Worm (Caenorhabditis elegans) whole organism, L4 larva: ENCODE data around the gene ZK180.7.
A peak's percentile ranks its signal among the peaks of the same experiment; 100 is the strongest.

Experiments used
- F44E2.7 ChIP-seq: fragments of 200-800 bp; sonication (Bioruptor generic); IDR thresholded peaks from 2 replicates; pipeline ENCODE4 v2.1.2; 2022; ENCODE audit warnings: missing genetic modification characterization, missing compliant biosample characterization
- T26A8.4 ChIP-seq: fragments of 200-800 bp; sonication (Bioruptor generic); IDR thresholded peaks from 2 replicates; pipeline ENCODE4 v1.3.6; 2022; ENCODE audit warnings: missing genetic modification characterization, missing compliant biosample characterization
- Y48G9A.11 ChIP-seq: fragments of 200-800 bp; sonication (Bioruptor generic); IDR thresholded peaks from 2 replicates; pipeline ENCODE4 v1.3.6; 2022; ENCODE audit warnings: missing genetic modification reagents, missing genetic modification characterization, missing compliant biosample characterization
- Y5F2A.4 ChIP-seq: fragments of 200-800 bp; sonication (Bioruptor generic); optimal IDR thresholded peaks from 2 replicates; lab custom pipeline; 2018; ENCODE audit warnings: mild to moderate bottlenecking, missing genetic modification characterization, missing compliant biosample characterization
- ZK337.2 ChIP-seq: fragments of 200-800 bp; sonication (Bioruptor generic); IDR thresholded peaks from 2 replicates; pipeline ENCODE4 v1.3.6; 2022; ENCODE audit warnings: missing genetic modification reagents, missing genetic modification characterization, missing compliant biosample characterization
- ZK546.5 ChIP-seq, 2 experiments: sonication (generic microtip); optimal IDR thresholded peaks; 2 replicates each; lab custom pipeline; 2017; ENCODE audit warnings: missing biosample characterization in 2 of 2, missing genetic modification characterization in 2 of 2
- aha-1 ChIP-seq: fragments of 150-350 bp; peaks from one replicate; lab custom pipeline; 2014; ENCODE audit warnings: missing biosample characterization, missing genetic modification characterization
- aly-2 ChIP-seq: sonication (generic microtip); optimal IDR thresholded peaks from 2 replicates; lab custom pipeline; 2018; ENCODE audit warnings: missing biosample characterization, missing genetic modification characterization
- ceh-20 ChIP-seq: fragments of 200-800 bp; sonication (Bioruptor generic); IDR thresholded peaks from 2 replicates; pipeline ENCODE4 v1.3.6; 2022; ENCODE audit warnings: missing genetic modification reagents, missing genetic modification characterization, missing compliant biosample characterization
- ceh-28 ChIP-seq: fragments of 150-350 bp; optimal IDR thresholded peaks from 2 replicates; lab custom pipeline; 2014; ENCODE audit warnings: missing biosample characterization, missing genetic modification reagents, missing genetic modification characterization
- ceh-44 ChIP-seq: fragments of 200-800 bp; sonication (Bioruptor generic); IDR thresholded peaks from 2 replicates; pipeline ENCODE4 v1.3.6; 2022; ENCODE audit warnings: missing genetic modification reagents, missing genetic modification characterization, missing compliant biosample characterization
- daf-12 ChIP-seq: fragments of 150-350 bp; optimal IDR thresholded peaks from 2 replicates; lab custom pipeline; 2014; ENCODE audit warnings: missing biosample characterization, missing genetic modification reagents, missing genetic modification characterization
- daf-16 ChIP-seq, 3 experiments: sonication (generic microtip); optimal IDR thresholded peaks; 2 replicates each; lab custom pipeline; 2016 to 2017; ENCODE audit warnings: missing genetic modification characterization in 3 of 3, missing genetic modification reagents in 3 of 3, mild to moderate bottlenecking in 2 of 3, missing compliant biosample characterization in 2 of 3, missing biosample characterization in 1 of 3, moderate library complexity in 1 of 3
- dmd-6 ChIP-seq: fragments of 200-800 bp; sonication (Bioruptor generic); IDR thresholded peaks from 2 replicates; pipeline ENCODE4 v1.3.6; 2022; ENCODE audit warnings: missing genetic modification reagents, missing genetic modification characterization, missing compliant biosample characterization
- dmd-9 ChIP-seq: fragments of 200-800 bp; sonication (Bioruptor generic); IDR thresholded peaks from 2 replicates; pipeline ENCODE4 v1.3.6; 2022; ENCODE audit warnings: missing genetic modification reagents, missing genetic modification characterization, missing compliant biosample characterization
- dpl-1 ChIP-seq: fragments of 150-350 bp; optimal IDR thresholded peaks from 2 replicates; lab custom pipeline; 2014; ENCODE audit warnings: missing biosample characterization, missing genetic modification reagents, missing genetic modification characterization
- duxl-1 ChIP-seq: sonication (generic microtip); optimal IDR thresholded peaks from 2 replicates; lab custom pipeline; 2016; ENCODE audit warnings: mild to moderate bottlenecking, missing genetic modification characterization, moderate library complexity, missing compliant biosample characterization; ENCODE audit not compliant: poor library complexity
- dve-1 ChIP-seq: sonication (generic microtip); optimal IDR thresholded peaks from 2 replicates; lab custom pipeline; 2017; ENCODE audit warnings: antibody characterized with exemption, mild to moderate bottlenecking, missing genetic modification characterization, missing compliant biosample characterization; ENCODE audit not compliant: insufficient read depth
- egl-43 ChIP-seq: fragments of 200-800 bp; sonication (Bioruptor generic); IDR thresholded peaks from 2 replicates; pipeline ENCODE4 v1.3.6; 2022; ENCODE audit warnings: missing genetic modification reagents, missing genetic modification characterization, missing compliant biosample characterization
- fos-1 ChIP-seq: fragments of 150-350 bp; optimal IDR thresholded peaks from 2 replicates; lab custom pipeline; 2014; ENCODE audit warnings: missing biosample characterization, missing genetic modification characterization
- gei-8 ChIP-seq: fragments of 200-800 bp; sonication (Bioruptor generic); optimal IDR thresholded peaks from 2 replicates; lab custom pipeline; 2018; ENCODE audit warnings: mild to moderate bottlenecking, missing genetic modification characterization, missing compliant biosample characterization
- lin-13 ChIP-seq: fragments of 150-350 bp; optimal IDR thresholded peaks from 2 replicates; lab custom pipeline; 2014; ENCODE audit warnings: missing biosample characterization, missing genetic modification reagents, missing genetic modification characterization
- lin-29 ChIP-seq: fragments of 200-800 bp; sonication (Bioruptor generic); IDR thresholded peaks from 2 replicates; pipeline ENCODE4 v1.3.6; 2022; ENCODE audit warnings: missing genetic modification reagents, missing genetic modification characterization, missing compliant biosample characterization
- madf-5 ChIP-seq, 2 experiments: fragments of 200-800 bp; sonication (Bioruptor generic); IDR thresholded peaks; 2 replicates each; pipeline ENCODE4 v1.3.6; 2022; ENCODE audit warnings: missing compliant biosample characterization in 2 of 2, missing genetic modification characterization in 2 of 2
- mdl-1 ChIP-seq, 2 experiments: fragments of 150-350 bp in 1 of 2; sonication (generic microtip) in 1 of 2; optimal IDR thresholded peaks; 2 replicates each; lab custom pipeline; 2014 to 2017; ENCODE audit warnings: missing biosample characterization in 2 of 2, missing genetic modification characterization in 2 of 2
- mdt-29 ChIP-seq: fragments of 200-800 bp; sonication (Bioruptor generic); IDR thresholded peaks from 2 replicates; pipeline ENCODE4 v1.3.6; 2022; ENCODE audit warnings: missing genetic modification reagents, missing genetic modification characterization, missing compliant biosample characterization
- mes-2 ChIP-seq: sonication (generic microtip); optimal IDR thresholded peaks from 2 replicates; lab custom pipeline; 2016; ENCODE audit warnings: missing genotype, mild to moderate bottlenecking, missing genetic modification characterization, missing compliant biosample characterization; ENCODE audit not compliant: poor library complexity, severe bottlenecking
- mxl-3 ChIP-seq: fragments of 200-800 bp; sonication (Bioruptor generic); optimal IDR thresholded peaks from 2 replicates; lab custom pipeline; 2018; ENCODE audit warnings: mild to moderate bottlenecking, missing genetic modification characterization, missing compliant biosample characterization
- nhr-102 ChIP-seq: sonication (generic microtip); optimal IDR thresholded peaks from 2 replicates; lab custom pipeline; 2016; ENCODE audit warnings: mild to moderate bottlenecking, missing genetic modification characterization, moderate library complexity, missing compliant biosample characterization
- nhr-237 ChIP-seq: sonication (generic microtip); optimal IDR thresholded peaks from 2 replicates; lab custom pipeline; 2017; ENCODE audit warnings: missing biosample characterization, missing genetic modification characterization
- nhr-25 ChIP-seq: sonication (generic microtip); optimal IDR thresholded peaks from 2 replicates; lab custom pipeline; 2017; ENCODE audit warnings: missing genetic modification characterization, mild to moderate bottlenecking, missing compliant biosample characterization, antibody characterized with exemption, moderate library complexity, borderline replicate concordance; ENCODE audit not compliant: insufficient read depth
- nhr-28 ChIP-seq: fragments of 150-350 bp; optimal IDR thresholded peaks from 2 replicates; lab custom pipeline; 2014; ENCODE audit warnings: missing biosample characterization, missing genetic modification characterization
- nhr-48 ChIP-seq: sonication (generic microtip); optimal IDR thresholded peaks from 2 replicates; lab custom pipeline; 2016; ENCODE audit warnings: mild to moderate bottlenecking, missing genetic modification characterization, missing compliant biosample characterization
- pha-4 ChIP-seq, 2 experiments: fragments of 150-350 bp in 1 of 2; fragments of 200-800 bp in 1 of 2; sonication (Bioruptor generic) in 1 of 2; IDR thresholded peaks in 1 of 2; optimal IDR thresholded peaks in 1 of 2; 2 replicates each; pipeline versions ENCODE4 v1.3.6 to Lab custom; 2014 to 2022; ENCODE audit warnings: missing genetic modification characterization in 2 of 2, missing genetic modification reagents in 2 of 2, missing biosample characterization in 1 of 2, missing compliant biosample characterization in 1 of 2
- php-3 ChIP-seq: fragments of 200-800 bp; sonication (Bioruptor generic); IDR thresholded peaks from 2 replicates; pipeline ENCODE4 v1.3.6; 2022; ENCODE audit warnings: missing genetic modification reagents, missing genetic modification characterization, missing compliant biosample characterization
- pqm-1 ChIP-seq: sonication (generic microtip); optimal IDR thresholded peaks from 2 replicates; lab custom pipeline; 2017; ENCODE audit warnings: missing biosample characterization, missing genetic modification characterization
- set-16 ChIP-seq: fragments of 200-800 bp; sonication (Bioruptor generic); IDR thresholded peaks from 2 replicates; pipeline ENCODE4 v1.3.6; 2022; ENCODE audit warnings: missing genetic modification reagents, missing genetic modification characterization, missing compliant biosample characterization
- skn-1 ChIP-seq: fragments of 150-350 bp; optimal IDR thresholded peaks from 2 replicates; lab custom pipeline; 2014; ENCODE audit warnings: missing biosample characterization, missing genetic modification characterization
- snpc-4 ChIP-seq: fragments of 150-350 bp; optimal IDR thresholded peaks from 2 replicates; lab custom pipeline; 2014; ENCODE audit warnings: missing biosample characterization, missing genetic modification characterization
- unc-62 ChIP-seq, 3 experiments: fragments of 150-350 bp in 1 of 3; sonication (generic microtip); optimal IDR thresholded peaks in 2 of 3; peaks in 1 of 3; 1 replicate in 1 of 3; 2 replicates in 2 of 3; lab custom pipeline; 2014 to 2017; ENCODE audit warnings: missing biosample characterization in 3 of 3, missing genetic modification characterization in 3 of 3, missing genetic modification reagents in 3 of 3, missing genotype in 1 of 3
- vab-7 ChIP-seq: fragments of 200-800 bp; sonication (Bioruptor generic); IDR thresholded peaks from 2 replicates; pipeline ENCODE4 v1.3.6; 2022; ENCODE audit warnings: missing genetic modification reagents, missing genetic modification characterization, missing compliant biosample characterization
- zag-1 ChIP-seq: fragments of 150-350 bp; optimal IDR thresholded peaks from 2 replicates; lab custom pipeline; 2014; ENCODE audit warnings: missing biosample characterization, missing genetic modification characterization
- zip-2 ChIP-seq: fragments of 150-350 bp; optimal IDR thresholded peaks from 2 replicates; lab custom pipeline; 2014; ENCODE audit warnings: missing biosample characterization, missing genetic modification characterization

Gene ZK180.7

DNA sequence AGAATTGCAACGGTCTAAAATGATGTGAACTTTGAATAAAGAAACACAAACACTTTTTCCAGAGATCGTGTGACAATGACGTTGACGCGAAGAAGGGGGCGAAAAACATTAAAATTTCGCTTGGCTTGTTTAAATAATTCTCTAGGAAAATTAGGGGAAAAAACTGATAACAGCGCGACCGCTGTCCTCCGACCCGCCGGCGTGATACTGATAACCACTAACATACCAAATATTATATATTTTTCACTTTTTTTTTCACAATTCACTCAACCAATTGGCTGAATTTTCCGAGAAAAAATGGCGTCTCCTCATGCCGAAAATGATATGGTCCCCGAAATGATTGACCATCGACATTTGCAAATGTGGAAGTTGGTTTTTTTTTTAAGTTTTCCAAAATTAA is 40.5 kb upstream of the ZK180.7 start (continued):
- peak; percentile 44; the same call in 1 of the 2 replicates for TF ChIP-seq Y48G9A.11
- peak; percentile 53 for TF ChIP-seq T26A8.4
- TF ChIP-seq nhr-25 (tag; lab: Kevin White, UChicago): no peak
- no peak for TF ChIP-seq ceh-20 (GFP tag; lab: Robert Waterston, UW)
- TF ChIP-seq mdt-29 (GFP tag; lab: Robert Waterston, UW): no peak
- TF ChIP-seq php-3: 0 out of 2 replicates have a peak, but pooled peaks have one; percentile 20
- TF ChIP-seq ceh-44 (GFP tag; lab: Robert Waterston, UW): no peak
- TF ChIP-seq dpl-1 (GFP tag; lab: Kevin White, UChicago): no peak
- no peak for TF ChIP-seq skn-1 (tag; lab: Kevin White, UChicago)
- TF ChIP-seq unc-62 (GFP tag; optimal IDR thresholded peaks at IDR 0.05 in 1 of 2; lab: Kevin White, UChicago): no peak
- TF ChIP-seq unc-62 (tag; optimal IDR thresholded peaks at IDR 0.05; lab: Kevin White, UChicago): no peak
- TF ChIP-seq Y5F2A.4 (GFP tag; lab: Kevin White, UChicago): no peak
- TF ChIP-seq duxl-1 (tag; lab: Kevin White, UChicago): no peak
- no peak for TF ChIP-seq F44E2.7 (GFP tag; lab: Robert Waterston, UW)
- no peak for TF ChIP-seq egl-43 (GFP tag; lab: Robert Waterston, UW)
- TF ChIP-seq mes-2: peak; percentile 45
- no peak for TF ChIP-seq ZK337.2 (GFP tag; lab: Robert Waterston, UW)
- TF ChIP-seq, all 104 proteins: peak for 29

DNA sequence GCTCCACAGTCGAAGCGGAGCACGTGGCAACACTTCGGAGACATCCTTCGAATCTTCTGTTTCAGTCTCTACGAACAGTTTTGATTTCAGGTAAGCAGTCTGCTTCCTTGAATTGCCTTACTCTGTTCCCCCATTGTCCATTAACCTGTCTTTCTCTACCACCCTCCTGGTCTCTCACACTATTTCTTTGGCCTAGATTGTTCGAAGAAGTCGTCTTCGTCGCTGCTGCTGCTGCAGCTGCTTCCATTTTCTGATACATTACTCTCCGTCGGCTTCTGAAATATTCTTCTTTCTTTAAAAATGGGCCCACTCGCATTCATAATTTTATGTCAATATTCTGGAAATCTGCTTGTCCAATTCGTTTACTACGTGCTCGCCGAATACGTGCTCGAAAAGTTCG is 38.8 kb upstream of the ZK180.7 start, which contains the start of gene R08C7.1:
Gene R08C7.1 (plus strand): TSS at position 301 of the 400 bp plus-strand sequence.
- TF ChIP-seq lin-13 (no peak), gei-8 (no peak), zip-2 (tag; lab: Kevin White, UChicago) (no peak), dve-1 (tag; lab: Kevin White, UChicago) (no peak), aly-2 (no peak)

DNA sequence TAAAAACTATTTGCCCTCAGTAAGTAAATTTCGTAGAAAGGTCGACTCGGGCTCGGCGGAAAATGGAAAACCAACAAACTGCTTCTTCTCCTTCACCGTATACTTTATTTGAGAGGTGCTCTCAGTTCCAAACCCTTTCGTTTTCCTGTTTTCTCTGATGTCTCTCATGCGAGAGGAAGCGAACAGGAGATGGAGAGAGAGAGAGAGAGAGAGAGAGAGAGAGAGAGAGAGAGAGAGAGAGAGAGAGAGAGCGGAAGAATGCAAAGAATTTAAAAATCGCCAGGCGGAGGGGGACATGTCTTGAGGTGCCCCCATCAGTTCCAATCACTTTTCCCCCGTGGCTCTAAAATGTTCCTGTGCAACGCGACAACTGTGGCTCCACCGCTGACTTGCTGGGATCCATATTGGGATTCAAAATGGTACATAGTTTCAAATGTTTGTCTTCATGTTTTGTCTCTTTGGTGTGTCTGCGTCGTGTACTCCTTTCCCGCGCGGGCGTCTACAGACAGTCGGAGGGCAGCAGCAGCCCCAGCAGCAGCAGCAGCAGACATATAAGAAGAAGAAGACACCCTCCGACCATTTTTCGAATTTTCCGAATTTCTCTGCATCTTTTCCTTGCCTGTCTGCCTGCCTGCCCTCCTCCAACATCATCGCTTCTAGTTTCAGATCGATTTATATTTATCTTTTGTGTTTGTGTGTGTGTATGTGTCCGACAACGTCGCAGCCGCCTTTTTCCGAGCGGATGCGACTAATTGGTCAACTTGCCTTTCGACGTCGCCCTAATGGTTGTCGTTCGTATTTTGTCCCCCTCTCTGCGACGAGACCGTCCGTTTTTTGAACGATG is 35.8 kb upstream of the ZK180.7 start, which contains the start of gene R08C7.11:
Gene R08C7.11 (minus strand): TSS at position 608 of the 844 bp plus-strand sequence.
- TF ChIP-seq F44E2.7 (GFP tag; lab: Robert Waterston, UW) (no peak), nhr-237 (tag; lab: Kevin White, UChicago) (no peak), unc-62 (GFP tag; optimal IDR thresholded peaks at IDR 0.05 in 1 of 2; lab: Kevin White, UChicago) (peak in 1 of 2 experiments; percentile 96), unc-62 (tag; optimal IDR thresholded peaks at IDR 0.05; lab: Kevin White, UChicago) (no peak), pqm-1 (tag; lab: Kevin White, UChicago) (no peak), T26A8.4 (no peak), nhr-102 (tag; lab: Kevin White, UChicago) (no peak), daf-12 (tag; lab: Kevin White, UChicago) (no peak), fos-1 (no peak), nhr-28 (peak; percentile 65), dpl-1 (GFP tag; lab: Kevin White, UChicago) (no peak), ceh-28 (tag; lab: Kevin White, UChicago) (peak; percentile 32), ZK337.2 (GFP tag; lab: Robert Waterston, UW) (no peak), mxl-3 (GFP tag; lab: Kevin White, UChicago) (peak; percentile 40), nhr-48 (tag; lab: Kevin White, UChicago) (peak; percentile 20), pha-4 (GFP tag; IDR thresholded peaks at IDR 0.05; lab: Robert Waterston, UW) (peak; percentile 24; the same call in 1 of the 2 replicates), pha-4 (tag; optimal IDR thresholded peaks at IDR 0.05; lab: Kevin White, UChicago) (no peak), zag-1 (tag; lab: Kevin White, UChicago) (no peak), ZK546.5 (tag; optimal IDR thresholded peaks at IDR 0.05; lab: Kevin White, UChicago) (no peak), aha-1 (tag; lab: Kevin White, UChicago) (peak; percentile 86), vab-7 (GFP tag; lab: Robert Waterston, UW) (no peak), lin-29 (GFP tag; lab: Robert Waterston, UW) (no peak), mdt-29 (GFP tag; lab: Robert Waterston, UW) (no peak), daf-16 (GFP tag; optimal IDR thresholded peaks at IDR 0.05; lab: Kevin White, UChicago) (no peak), daf-16 (tag; optimal IDR thresholded peaks at IDR 0.05; lab: Kevin White, UChicago) (peak; percentile 5), mdl-1 (tag; optimal IDR thresholded peaks at IDR 0.05; lab: Kevin White, UChicago) (peak; percentile 7 to 38), snpc-4 (tag; lab: Kevin White, UChicago) (no peak), dmd-6 (no peak), dmd-9 (GFP tag; lab: Robert Waterston, UW) (no peak), set-16 (GFP tag; lab: Robert Waterston, UW) (peak; percentile 75), mes-2 (peak; percentile 37), madf-5 (GFP tag; IDR thresholded peaks at IDR 0.05; lab: Robert Waterston, UW) (no peak)
